Worm (Caenorhabditis elegans) whole organism, L4/young adult: ENCODE measurements around the gene ykt-6.

Experiments used
- W03F9.2 ChIP-seq: fragments of 150-350 bp; optimal IDR thresholded peaks from 2 replicates; lab custom pipeline; 2014; ENCODE audit warnings: missing biosample characterization, missing genetic modification characterization
- dao-5 ChIP-seq: sonication (generic microtip); optimal IDR thresholded peaks from 2 replicates; lab custom pipeline; 2016; ENCODE audit warnings: missing genotype, missing genetic modification characterization, moderate library complexity, missing compliant biosample characterization
- him-1 ChIP-seq: sonication (generic microtip); optimal IDR thresholded peaks from 2 replicates; lab custom pipeline; 2016; ENCODE audit warnings: missing genotype, missing genetic modification reagents, missing genetic modification characterization, missing compliant biosample characterization

Gene ykt-6

DNA sequence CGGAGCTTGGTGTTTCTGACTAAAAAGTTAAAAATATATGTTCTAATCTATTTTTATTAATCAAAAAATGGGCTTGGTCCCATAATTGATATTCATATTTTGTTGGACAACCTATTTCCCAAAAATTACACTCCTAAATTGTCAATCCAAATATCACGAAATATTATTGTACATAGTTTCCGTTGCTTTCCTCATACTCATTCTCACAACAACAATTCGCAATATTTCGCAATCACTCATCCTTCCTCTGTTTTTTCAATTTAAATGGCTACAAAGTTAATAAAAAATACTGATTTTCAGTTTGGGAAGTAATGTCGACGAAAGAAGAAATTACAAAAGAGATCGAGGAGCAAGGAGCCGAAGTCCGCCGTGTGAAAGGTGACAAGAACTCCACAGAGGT, 48.7 kb downstream of the ykt-6 start, which contains the start of gene pars-1:
pars-1 (plus strand) TSS at position 301 of the 400 bp plus-strand sequence.
- no peak for TF ChIP-seq W03F9.2 (tag; lab: Kevin White, UChicago)
- no peak for TF ChIP-seq him-1 (tag; lab: Kevin White, UChicago)
- TF ChIP-seq dao-5: no peak
